Fruit fly (Drosophila melanogaster) Kc167 (cell line): Measurements from ENCODE around the gene CG15056.

Experiments
- Myc ChIP-seq: fragments of >200 bp; optimal IDR thresholded peaks from 2 replicates; lab custom pipeline; 2017; ENCODE audit warnings: missing external identifiers
- Sin3A ChIP-seq: fragments of >200 bp; optimal IDR thresholded peaks from 2 replicates; lab custom pipeline; 2018; ENCODE audit warnings: missing external identifiers
- h ChIP-seq: fragments of >200 bp; optimal IDR thresholded peaks from 3 replicates; lab custom pipeline; 2018; ENCODE audit warnings: missing external identifiers
- insv ChIP-seq: fragments of >200 bp; optimal IDR thresholded peaks from 3 replicates; lab custom pipeline; 2018; ENCODE audit warnings: missing external identifiers
- psq ChIP-seq: fragments of >200 bp; optimal IDR thresholded peaks from 2 replicates; lab custom pipeline; 2017; ENCODE audit warnings: missing external identifiers
- ttk ChIP-seq: sonication (Bioruptor generic); optimal IDR thresholded peaks from 2 replicates; lab custom pipeline; 2017; ENCODE audit warnings: missing external identifiers

CG15056 gene

DNA sequence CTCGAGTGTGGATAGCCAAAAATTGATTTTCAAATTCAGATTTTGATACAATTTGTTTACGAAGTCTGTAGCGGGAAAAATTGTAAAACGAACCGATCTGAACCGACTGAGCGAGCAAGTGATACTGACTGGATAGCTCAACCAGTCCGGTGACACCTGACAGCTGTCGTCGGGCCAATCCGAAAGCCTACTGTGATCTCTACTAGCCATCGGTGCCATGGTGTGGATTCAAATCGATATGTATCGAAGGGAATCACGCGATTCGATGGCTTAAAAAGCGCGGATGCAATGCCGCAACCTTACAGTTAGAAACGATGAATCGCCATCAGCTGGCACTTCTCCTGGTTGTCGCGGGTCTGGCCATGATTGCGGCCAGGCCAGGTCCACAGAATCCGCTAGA lies 22.0 kb downstream of the CG15056 start, which contains the start of gene CG6290:
Gene CG6290 (plus strand): TSS at position 301 of the 400 bp plus-strand sequence.
- TF ChIP-seq h (lab: Kevin White, UChicago): no peak
- TF ChIP-seq Sin3A (lab: Kevin White, UChicago): no peak
- no peak for TF ChIP-seq insv
- no peak for TF ChIP-seq Myc (lab: Kevin White, UChicago)
- TF ChIP-seq psq (lab: Kevin White, UChicago): no peak
- no peak for TF ChIP-seq ttk (lab: Kevin White, UChicago)

DNA sequence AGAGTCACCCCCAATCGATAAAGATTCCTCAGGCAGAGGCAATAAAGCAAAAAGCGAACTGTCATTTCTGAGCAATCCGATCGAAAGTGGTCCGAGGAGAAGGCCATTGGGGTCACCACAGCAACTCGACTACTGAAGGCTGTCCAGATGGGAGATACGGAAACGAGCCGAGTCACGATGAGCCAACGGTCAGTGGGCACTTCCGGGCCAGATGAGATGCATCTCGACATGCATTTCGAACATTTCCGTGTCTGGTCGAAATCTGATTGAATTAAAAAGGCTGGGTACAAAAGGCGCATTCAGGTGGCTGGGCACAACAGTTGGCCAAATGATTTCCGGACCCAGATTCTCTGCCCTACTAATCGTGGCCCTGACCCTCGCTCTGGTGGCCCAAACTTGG lies 23.4 kb downstream of the CG15056 start, which contains the start of gene CG32551:
Gene CG32551 (plus strand): TSS at position 301 of the 400 bp plus-strand sequence.
- TF ChIP-seq psq (lab: Kevin White, UChicago) (no peak), ttk (lab: Kevin White, UChicago) (no peak), h (lab: Kevin White, UChicago) (no peak), insv (no peak), Myc (lab: Kevin White, UChicago) (no peak), Sin3A (lab: Kevin White, UChicago) (no peak)

DNA sequence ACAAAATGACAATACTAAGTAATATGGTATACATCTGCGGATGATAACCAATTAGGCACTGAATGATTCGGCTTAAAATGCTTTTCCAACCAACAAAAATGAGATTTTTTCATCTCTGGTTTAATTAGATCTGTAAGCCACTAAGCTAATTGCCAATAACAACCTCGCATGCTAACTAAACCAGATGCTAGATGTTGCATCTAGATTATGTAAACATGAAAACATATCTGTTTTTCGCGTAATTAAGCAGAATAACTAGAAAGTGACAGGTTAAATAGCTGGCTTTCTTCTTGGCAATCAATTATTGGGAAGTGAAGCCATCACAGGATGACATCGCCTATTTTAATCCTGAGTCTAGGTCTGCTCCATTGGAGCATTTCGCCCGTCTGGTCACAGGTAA lies 24.2 kb downstream of the CG15056 start, which contains the start of gene CG43841:
Gene CG43841 (plus strand): TSS at position 301 of the 400 bp plus-strand sequence.
- TF ChIP-seq ttk (lab: Kevin White, UChicago): no peak
- TF ChIP-seq insv: no peak
- TF ChIP-seq h (lab: Kevin White, UChicago): no peak
- no peak for TF ChIP-seq Sin3A (lab: Kevin White, UChicago)
- no peak for TF ChIP-seq psq (lab: Kevin White, UChicago)
- TF ChIP-seq Myc (lab: Kevin White, UChicago): no peak

DNA sequence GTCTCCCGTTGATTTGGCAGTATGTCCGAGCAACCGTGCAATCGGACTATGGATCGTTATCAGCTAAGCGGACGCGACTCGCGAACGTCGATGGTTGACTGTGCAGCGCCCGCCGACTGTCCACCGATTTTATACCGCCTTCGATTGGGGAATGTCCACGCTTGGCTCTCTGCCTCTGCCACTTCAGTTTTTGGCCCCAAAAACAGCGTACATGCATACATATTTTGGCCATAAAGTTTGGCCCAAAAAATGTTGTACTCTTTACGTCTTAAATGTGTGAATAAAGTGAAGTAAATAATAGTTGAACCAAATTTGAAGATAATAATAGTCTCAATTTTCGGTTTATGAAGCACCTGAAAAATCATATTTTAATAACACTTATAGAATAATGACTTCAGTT lies 25.3 kb downstream of the CG15056 start, which contains the start of gene CG32548:
Gene CG32548 (minus strand): TSS at position 101 of the 400 bp plus-strand sequence.
- TF ChIP-seq h (lab: Kevin White, UChicago): no peak
- no peak for TF ChIP-seq Sin3A (lab: Kevin White, UChicago)
- TF ChIP-seq Myc (lab: Kevin White, UChicago): no peak
- TF ChIP-seq ttk (lab: Kevin White, UChicago): no peak
- no peak for TF ChIP-seq insv
- no peak for TF ChIP-seq psq (lab: Kevin White, UChicago)

DNA sequence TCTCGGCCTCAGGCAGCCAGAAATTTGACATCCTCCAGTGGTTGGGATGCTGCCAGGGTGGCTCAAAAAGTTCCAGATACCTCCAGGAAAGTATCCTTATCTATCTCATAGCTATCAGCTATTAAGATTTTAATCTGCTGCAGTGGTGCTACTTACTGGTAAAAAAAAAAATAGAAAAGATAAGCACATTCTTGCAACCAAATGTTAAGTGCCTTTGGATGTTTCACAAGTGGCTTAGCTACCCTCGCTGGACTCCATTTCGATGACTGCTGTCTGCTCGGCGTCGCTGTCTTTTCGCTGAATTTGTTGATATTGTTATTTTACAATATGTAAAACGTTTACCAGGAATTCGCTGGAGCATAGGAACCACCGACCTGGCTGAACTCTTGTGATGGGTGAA lies 37.5 kb downstream of the CG15056 start:
- TF ChIP-seq insv (no peak), ttk (lab: Kevin White, UChicago) (no peak), h (lab: Kevin White, UChicago) (no peak), psq (lab: Kevin White, UChicago) (no peak), Myc (lab: Kevin White, UChicago) (no peak), Sin3A (lab: Kevin White, UChicago) (no peak)

DNA sequence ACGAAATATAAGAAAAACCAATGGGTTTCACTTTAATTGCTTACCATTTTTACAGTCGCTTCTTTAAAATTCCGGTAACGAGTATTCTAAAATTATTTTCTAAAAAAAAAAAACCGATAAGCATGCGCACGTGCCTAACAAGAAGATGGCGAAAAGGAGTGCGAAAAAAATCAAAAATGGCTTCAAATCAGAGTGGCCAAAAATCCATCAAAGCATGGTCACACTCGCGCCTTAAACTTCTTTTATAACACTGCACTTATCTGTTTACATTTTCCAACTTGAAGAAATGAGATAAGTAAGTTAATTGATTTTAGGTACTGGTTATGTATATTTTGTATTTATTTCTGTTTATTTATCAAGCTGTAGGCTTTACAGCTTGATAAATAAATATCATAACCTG lies 45.1 kb downstream of the CG15056 start, which contains the start of gene CG43843:
Gene CG43843 (minus strand): TSS at position 101 of the 400 bp plus-strand sequence.
- no peak for TF ChIP-seq Sin3A (lab: Kevin White, UChicago)
- no peak for TF ChIP-seq ttk (lab: Kevin White, UChicago)
